Worm (Caenorhabditis elegans) whole organism, young adult: ENCODE data around the gene ZK892.4.
"Not testable (repeated sequence)": the region's sequence is repeated elsewhere in the genome, so short reads cannot be mapped to it uniquely, and the experiment has no call there.

Experiments
- F22D6.2 ChIP-seq: sonication (generic microtip); optimal IDR thresholded peaks from 2 replicates; lab custom pipeline; 2016; ENCODE audit warnings: mild to moderate bottlenecking, missing genetic modification characterization, missing compliant biosample characterization
- F57C9.4 ChIP-seq: sonication (generic microtip); optimal IDR thresholded peaks from 2 replicates; lab custom pipeline; 2017; ENCODE audit warnings: mild to moderate bottlenecking, missing genetic modification characterization, missing compliant biosample characterization
- K12H6.12 ChIP-seq: fragments of 200-800 bp; sonication (Bioruptor generic); optimal IDR thresholded peaks from 2 replicates; lab custom pipeline; 2018; ENCODE audit warnings: mild to moderate bottlenecking, missing genetic modification characterization, missing compliant biosample characterization
- T26A5.8 ChIP-seq: sonication (generic microtip); optimal IDR thresholded peaks from 2 replicates; lab custom pipeline; 2016; ENCODE audit warnings: missing genetic modification characterization, missing compliant biosample characterization
- Y56A3A.18 ChIP-seq: fragments of 200-800 bp; sonication (Bioruptor generic); IDR thresholded peaks from 2 replicates; pipeline ENCODE4 v1.3.6; 2022; ENCODE audit warnings: missing genetic modification reagents, missing genetic modification characterization, missing compliant biosample characterization
- Y67H2A.10 ChIP-seq: fragments of 200-800 bp; sonication (Bioruptor generic); conservative IDR thresholded peaks from 2 replicates; pipeline ENCODE4 v1.3.6; 2022; ENCODE audit warnings: missing genetic modification reagents, missing genetic modification characterization, missing compliant biosample characterization
- Y95B8A.8 ChIP-seq: fragments of 200-800 bp; sonication (Bioruptor generic); IDR thresholded peaks from 2 replicates; pipeline ENCODE4 v1.3.6; 2022; ENCODE audit warnings: missing genetic modification reagents, missing genetic modification characterization, missing compliant biosample characterization
- ama-1 ChIP-seq, 3 experiments: fragments of 150-350 bp in 1 of 3; sonication (generic microtip) in 2 of 3; optimal IDR thresholded peaks; 2 replicates each; lab custom pipeline; 2014 to 2018; ENCODE audit warnings: missing biosample characterization in 2 of 3, missing genetic modification characterization in 2 of 3, missing genetic modification reagents in 2 of 3
- aptf-3 ChIP-seq: fragments of 200-800 bp; sonication (Bioruptor generic); IDR thresholded peaks from 2 replicates; pipeline ENCODE4 v1.3.6; 2022; ENCODE audit warnings: missing genetic modification characterization, missing compliant biosample characterization
- athp-1 ChIP-seq: sonication (generic microtip); optimal IDR thresholded peaks from 2 replicates; lab custom pipeline; 2017; ENCODE audit warnings: mild to moderate bottlenecking, missing genetic modification characterization, missing compliant biosample characterization
- ccch-3 ChIP-seq: fragments of 200-800 bp; sonication (Bioruptor generic); optimal IDR thresholded peaks from 2 replicates; lab custom pipeline; 2018; ENCODE audit warnings: mild to moderate bottlenecking, missing genetic modification characterization, missing compliant biosample characterization
- ceh-27 ChIP-seq: fragments of 200-800 bp; sonication (Bioruptor generic); optimal IDR thresholded peaks from 2 replicates; lab custom pipeline; 2018; ENCODE audit warnings: mild to moderate bottlenecking, missing genetic modification characterization, moderate library complexity, missing compliant biosample characterization
- dox-1 ChIP-seq: fragments of 200-800 bp; sonication (Bioruptor generic); IDR thresholded peaks from 2 replicates; pipeline ENCODE4 v1.3.6; 2022; ENCODE audit warnings: missing genetic modification reagents, missing genetic modification characterization, missing compliant biosample characterization
- egrh-3 ChIP-seq: fragments of 200-800 bp; sonication (Bioruptor generic); IDR thresholded peaks from 2 replicates; pipeline ENCODE4 v1.3.6; 2022; ENCODE audit warnings: missing genetic modification reagents, missing genetic modification characterization, missing compliant biosample characterization
- ekl-4 ChIP-seq: fragments of 200-800 bp; sonication (Bioruptor generic); IDR thresholded peaks from 2 replicates; pipeline ENCODE4 v1.3.6; 2022; ENCODE audit warnings: missing genetic modification reagents, missing genetic modification characterization, missing compliant biosample characterization
- fkh-3 ChIP-seq: sonication (generic microtip); optimal IDR thresholded peaks from 2 replicates; lab custom pipeline; 2016; ENCODE audit warnings: mild to moderate bottlenecking, missing genetic modification characterization, missing compliant biosample characterization
- hmg-1.2 ChIP-seq: fragments of 200-800 bp; sonication (Bioruptor generic); IDR thresholded peaks from 2 replicates; pipeline ENCODE4 v1.3.6; 2022; ENCODE audit warnings: missing genetic modification reagents, missing genetic modification characterization, missing compliant biosample characterization
- hsf-1 ChIP-seq: fragments of 200-800 bp; sonication (Bioruptor generic); IDR thresholded peaks from 2 replicates; pipeline ENCODE4 v1.3.6; 2022; ENCODE audit warnings: missing genetic modification reagents, missing genetic modification characterization, missing compliant biosample characterization
- let-607 ChIP-seq, 2 experiments: fragments of 200-800 bp in 1 of 2; sonication (Bioruptor generic) in 1 of 2; sonication (generic microtip) in 1 of 2; optimal IDR thresholded peaks; 2 replicates each; lab custom pipeline; 2016 to 2018; ENCODE audit warnings: mild to moderate bottlenecking in 2 of 2, missing compliant biosample characterization in 2 of 2, missing genetic modification characterization in 2 of 2, moderate library complexity in 2 of 2, missing genotype in 1 of 2
- lin-35 ChIP-seq, 3 experiments: fragments of 150-350 bp in 2 of 3; sonication (generic microtip) in 1 of 3; optimal IDR thresholded peaks; 2 replicates each; lab custom pipeline; 2014 to 2018; ENCODE audit warnings: missing biosample characterization in 3 of 3, missing genetic modification characterization in 3 of 3, missing genetic modification reagents in 3 of 3
- lin-40 ChIP-seq: sonication (generic microtip); optimal IDR thresholded peaks from 2 replicates; lab custom pipeline; 2016; ENCODE audit warnings: missing genetic modification characterization, mild to moderate bottlenecking, missing compliant biosample characterization, missing genotype, missing genetic modification reagents
- nfya-2 ChIP-seq: fragments of 200-800 bp; sonication (Bioruptor generic); IDR thresholded peaks from 2 replicates; pipeline ENCODE4 v1.3.6; 2022; ENCODE audit warnings: missing genetic modification reagents, missing genetic modification characterization, missing compliant biosample characterization
- nhr-27 ChIP-seq: fragments of 200-800 bp; sonication (Bioruptor generic); optimal IDR thresholded peaks from 2 replicates; lab custom pipeline; 2018; ENCODE audit warnings: mild to moderate bottlenecking, missing genetic modification characterization, moderate library complexity, missing compliant biosample characterization
- nhr-80 ChIP-seq: sonication (generic microtip); optimal IDR thresholded peaks from 2 replicates; lab custom pipeline; 2016; ENCODE audit warnings: missing genetic modification characterization, missing compliant biosample characterization
- nhr-90 ChIP-seq: sonication (generic microtip); optimal IDR thresholded peaks from 2 replicates; lab custom pipeline; 2016; ENCODE audit warnings: missing genotype, mild to moderate bottlenecking, missing genetic modification characterization, missing compliant biosample characterization
- pha-4 ChIP-seq: fragments of 150-350 bp; sonication (generic microtip); optimal IDR thresholded peaks from 2 replicates; lab custom pipeline; 2014; ENCODE audit warnings: missing biosample characterization, missing genetic modification reagents, missing genetic modification characterization
- sdz-38 ChIP-seq: sonication (generic microtip); optimal IDR thresholded peaks from 2 replicates; lab custom pipeline; 2016; ENCODE audit warnings: missing genotype, missing genetic modification characterization, missing compliant biosample characterization
- snpc-1.1 ChIP-seq: sonication (generic microtip); optimal IDR thresholded peaks from 2 replicates; lab custom pipeline; 2017; ENCODE audit warnings: missing genetic modification characterization, mild to moderate bottlenecking, missing compliant biosample characterization, antibody characterized with exemption, moderate library complexity, missing genotype, missing genetic modification reagents; ENCODE audit not compliant: insufficient read depth
- snpc-1.3 ChIP-seq: sonication (generic microtip); optimal IDR thresholded peaks from 2 replicates; lab custom pipeline; 2017; ENCODE audit warnings: missing genetic modification characterization, mild to moderate bottlenecking, missing compliant biosample characterization, antibody characterized with exemption, moderate library complexity, missing genotype, missing genetic modification reagents; ENCODE audit not compliant: insufficient read depth
- snpc-3.4 ChIP-seq: sonication (generic microtip); optimal IDR thresholded peaks from 2 replicates; lab custom pipeline; 2017; ENCODE audit warnings: missing genetic modification characterization, mild to moderate bottlenecking, missing compliant biosample characterization, antibody characterized with exemption, moderate library complexity, missing genotype, missing genetic modification reagents
- somi-1 ChIP-seq: fragments of 200-800 bp; sonication (Bioruptor generic); optimal IDR thresholded peaks from 2 replicates; lab custom pipeline; 2018; ENCODE audit warnings: mild to moderate bottlenecking, missing genetic modification characterization, missing compliant biosample characterization
- sptf-2 ChIP-seq: fragments of 200-800 bp; sonication (Bioruptor generic); optimal IDR thresholded peaks from 2 replicates; lab custom pipeline; 2018; ENCODE audit warnings: mild to moderate bottlenecking, missing genetic modification characterization, missing compliant biosample characterization
- tbx-9 ChIP-seq: sonication (generic microtip); optimal IDR thresholded peaks from 2 replicates; lab custom pipeline; 2016; ENCODE audit warnings: borderline replicate concordance, missing genetic modification characterization, inconsistent platforms, missing compliant biosample characterization
- xnd-1 ChIP-seq: sonication (generic microtip); optimal IDR thresholded peaks from 2 replicates; lab custom pipeline; 2016; ENCODE audit warnings: missing genotype, missing genetic modification reagents, missing genetic modification characterization, missing compliant biosample characterization
- zfh-2 ChIP-seq: fragments of 200-800 bp; sonication (Bioruptor generic); conservative IDR thresholded peaks from 2 replicates; pipeline ENCODE4 v1.3.6; 2022; ENCODE audit warnings: missing genetic modification reagents, missing genetic modification characterization, missing compliant biosample characterization
- ztf-18 ChIP-seq: sonication (generic microtip); optimal IDR thresholded peaks from 2 replicates; lab custom pipeline; 2016; ENCODE audit warnings: missing genotype, mild to moderate bottlenecking, missing genetic modification characterization, missing compliant biosample characterization
- ztf-22 ChIP-seq: fragments of 200-800 bp; sonication (Bioruptor generic); optimal IDR thresholded peaks from 2 replicates; lab custom pipeline; 2018; ENCODE audit warnings: mild to moderate bottlenecking, missing genetic modification characterization, moderate library complexity, missing compliant biosample characterization
- ztf-26 ChIP-seq: sonication (generic microtip); optimal IDR thresholded peaks from 2 replicates; lab custom pipeline; 2017; ENCODE audit warnings: missing genetic modification characterization, missing compliant biosample characterization
- ztf-28 ChIP-seq: fragments of 200-800 bp; sonication (Bioruptor generic); IDR thresholded peaks from 2 replicates; pipeline ENCODE4 v1.3.6; 2022; ENCODE audit warnings: missing genetic modification reagents, missing genetic modification characterization, missing compliant biosample characterization
- ztf-3 ChIP-seq: fragments of 200-800 bp; sonication (Bioruptor generic); optimal IDR thresholded peaks from 2 replicates; lab custom pipeline; 2018; ENCODE audit warnings: mild to moderate bottlenecking, missing genetic modification characterization, missing compliant biosample characterization

Gene ZK892.4

ce11 chrII:10006266-10006665, at the start of gene ZK892.4:
Gene ZK892.4 (plus strand): TSS chrII:10006566.
- not testable (repeated sequence) for TF ChIP-seq ceh-27; snpc-3.4 (tag; lab: Kevin White, UChicago); nfya-2 (GFP tag; lab: Robert Waterston, UW)
- TF ChIP-seq, all 124 proteins: peak for 0; not testable (repeated sequence) for 124

ce11 chrII:9960127-9960526, 46.2 kb upstream of the ZK892.4 start:
- TF ChIP-seq zfh-2 (GFP tag; lab: Robert Waterston, UW) (0 out of 2 replicates have a peak, but pooled peaks have one; percentile 20), sdz-38 (tag; lab: Kevin White, UChicago) (no peak), ccch-3 (GFP tag; lab: Kevin White, UChicago) (no peak)

- TF ChIP-seq nhr-27 (tag; lab: Kevin White, UChicago) (no peak), lin-40 (tag; lab: Kevin White, UChicago) (no peak), let-607 (tag; optimal IDR thresholded peaks at IDR 0.05; lab: Kevin White, UChicago) (no peak), dox-1 (GFP tag; lab: Robert Waterston, UW) (0 out of 2 replicates have a peak, but pooled peaks have one; percentile 2), athp-1 (tag; lab: Kevin White, UChicago) (no peak), xnd-1 (no peak), sptf-2 (GFP tag; lab: Kevin White, UChicago) (no peak), egrh-3 (no peak), nhr-80 (tag; lab: Kevin White, UChicago) (peak; percentile 65), hsf-1 (no peak), nhr-90 (tag; lab: Kevin White, UChicago) (no peak), lin-35 (GFP tag; optimal IDR thresholded peaks at IDR 0.05; lab: Kevin White, UChicago) (no peak)
Measured at ce11 chrII:9963808-9964207, 42.6 kb upstream of the ZK892.4 start.

ce11 chrII:9965325-9965724, 41.0 kb upstream of the ZK892.4 start:
- TF ChIP-seq dox-1 (GFP tag; lab: Robert Waterston, UW) (no peak), Y56A3A.18 (GFP tag; lab: Robert Waterston, UW) (no peak), fkh-3 (tag; lab: Kevin White, UChicago) (no peak), ztf-28 (GFP tag; lab: Robert Waterston, UW) (no peak), F22D6.2 (tag; lab: Kevin White, UChicago) (no peak), ztf-18 (tag; lab: Kevin White, UChicago) (no peak), pha-4 (tag; lab: Kevin White, UChicago) (no peak), tbx-9 (tag; lab: Kevin White, UChicago) (no peak), let-607 (tag; optimal IDR thresholded peaks at IDR 0.05; lab: Kevin White, UChicago) (no peak), K12H6.12 (no peak)

ce11 chrII:9966954-9967353, 39.4 kb upstream of the ZK892.4 start, which contains the start of gene dtmk-1:
Gene dtmk-1 (minus strand): TSS chrII:9967099.
- TF ChIP-seq T26A5.8 (tag; lab: Kevin White, UChicago) = no peak
- TF ChIP-seq ztf-3 = no peak
- no peak for TF ChIP-seq ztf-22 (GFP tag; lab: Kevin White, UChicago)
- no peak for TF ChIP-seq Y67H2A.10 (GFP tag; lab: Robert Waterston, UW)
- TF ChIP-seq snpc-1.1 (tag; lab: Kevin White, UChicago) = peak; percentile 17
- no peak for TF ChIP-seq dox-1 (GFP tag; lab: Robert Waterston, UW)
- TF ChIP-seq Y95B8A.8 = no peak
- TF ChIP-seq hmg-1.2 (GFP tag; lab: Robert Waterston, UW) = 0 out of 2 replicates have a peak, but pooled peaks have one; percentile 12
- no peak for TF ChIP-seq ceh-27
- TF ChIP-seq snpc-1.3 (tag; lab: Kevin White, UChicago) = no peak
- peak; percentile 11 for TF ChIP-seq ama-1 (optimal IDR thresholded peaks at IDR 0.05; lab: Kevin White, UChicago)
- peak in 1 of 2 experiments; percentile 47 for TF ChIP-seq ama-1 (GFP tag; optimal IDR thresholded peaks at IDR 0.05; lab: Kevin White, UChicago)
- no peak for TF ChIP-seq K12H6.12
- no peak for TF ChIP-seq F57C9.4 (tag; lab: Kevin White, UChicago)
- no peak for TF ChIP-seq zfh-2 (GFP tag; lab: Robert Waterston, UW)
- TF ChIP-seq somi-1 (GFP tag; lab: Kevin White, UChicago) = no peak
- TF ChIP-seq ztf-26 (tag; lab: Kevin White, UChicago) = no peak
- TF ChIP-seq ekl-4 (GFP tag; lab: Robert Waterston, UW) = 0 out of 2 replicates have a peak, but pooled peaks have one; percentile 21
- no peak for TF ChIP-seq aptf-3
- no peak for TF ChIP-seq pha-4 (tag; lab: Kevin White, UChicago)
